Fruit fly (Drosophila melanogaster): ENCODE data around the gene AhcyL1.

DNA sequence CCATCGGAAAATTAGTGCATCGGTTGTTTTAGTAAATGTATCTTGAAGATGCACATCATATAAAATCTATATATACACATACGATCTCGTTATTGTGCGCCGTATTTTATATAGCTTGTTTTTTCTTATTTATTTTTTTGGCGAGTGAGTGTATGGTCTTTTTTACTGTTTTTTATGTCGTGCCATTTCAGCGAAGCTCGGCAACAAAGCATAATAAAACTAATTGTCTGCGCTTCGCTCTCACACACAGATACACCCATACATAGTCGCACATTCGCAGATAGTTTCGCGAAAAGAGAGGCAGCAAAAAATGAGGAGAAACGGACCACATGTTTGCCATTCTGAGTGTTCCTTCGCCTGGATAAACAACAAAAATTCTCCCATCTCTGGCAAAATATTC, 45.7 kb upstream of the AhcyL1 start:
- TF ChIP-seq CG10631 (GFP tag; optimal IDR thresholded peaks at IDR 0.05) (no peak), CG3032 (tag; optimal IDR thresholded peaks at IDR 0.05) (peak; percentile 5), Sox102F (GFP tag; optimal IDR thresholded peaks at IDR 0.05) (peak; percentile 7), esn (GFP tag; optimal IDR thresholded peaks at IDR 0.05) (no peak), salr (GFP tag; optimal IDR thresholded peaks at IDR 0.05) (peak in 1 of 2 experiments; percentile 5), CG6792 (GFP tag; optimal IDR thresholded peaks at IDR 0.05) (no peak), CG16779 (tag; optimal IDR thresholded peaks at IDR 0.05) (peak; percentile 49), Lpt (GFP tag; optimal IDR thresholded peaks at IDR 0.05) (peak; percentile 37), CG4318 (GFP tag; optimal IDR thresholded peaks at IDR 0.05) (no peak)

Measured in whole organism, prepupa.